Worm (Caenorhabditis elegans): ENCODE results near the gene nprl-3.

DNA sequence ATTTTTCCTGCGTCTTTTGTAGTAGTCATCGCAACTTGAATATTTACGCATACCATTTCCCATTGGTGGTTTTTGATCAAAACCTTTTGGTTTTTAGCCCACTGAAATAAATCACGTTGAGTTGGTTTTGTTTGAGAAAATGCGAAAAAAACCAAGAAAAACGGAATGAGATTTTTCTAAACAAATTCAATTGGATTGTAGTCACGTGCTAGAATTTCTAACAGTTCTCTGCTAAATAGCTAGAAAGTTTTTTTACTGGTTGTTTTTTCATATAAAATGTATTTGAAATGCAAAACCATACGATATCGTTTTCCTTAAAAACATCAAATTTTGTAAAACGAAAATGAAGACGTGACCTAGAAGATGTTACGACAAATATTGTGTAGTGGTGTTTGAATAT, 20.7 kb upstream of the nprl-3 start, which contains the start of gene K07H8.12:
- TF ChIP-seq him-1 (tag; optimal IDR thresholded peaks at IDR 0.05) (no peak), W03F9.2 (tag; optimal IDR thresholded peaks at IDR 0.05) (no peak), dao-5 (tag; optimal IDR thresholded peaks at IDR 0.05) (no peak)
